Worm (Caenorhabditis elegans): ENCODE data around the gene tsen-54.

DNA sequence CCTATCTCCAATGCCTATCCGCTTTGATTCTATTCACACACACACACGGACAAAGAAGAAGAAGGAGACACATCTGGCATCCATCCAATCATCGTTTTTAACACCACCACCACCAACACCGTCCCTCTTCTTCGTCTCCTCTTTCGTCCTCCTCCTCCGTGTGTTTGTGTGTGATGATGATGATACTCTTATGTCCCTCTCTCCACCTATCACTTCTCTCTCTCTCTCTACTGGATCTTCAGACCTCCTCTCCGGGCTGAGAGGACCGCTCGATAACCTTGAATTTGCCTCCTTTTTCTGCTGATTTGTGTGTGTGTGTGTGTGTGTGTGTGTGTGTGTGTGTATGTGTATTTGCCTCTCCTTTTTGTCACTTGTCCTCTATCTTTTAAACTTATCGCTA lies 47.0 kb upstream of the tsen-54 start:
- TF ChIP-seq elt-3 (tag; optimal IDR thresholded peaks at IDR 0.05) (no peak), nhr-12 (tag; optimal IDR thresholded peaks at IDR 0.05) (no peak), unc-62 (GFP tag; optimal IDR thresholded peaks at IDR 0.05) (no peak), unc-39 (tag; optimal IDR thresholded peaks at IDR 0.05) (no peak), drap-1 (GFP tag; optimal IDR thresholded peaks at IDR 0.05) (no peak), lsy-2 (tag; optimal IDR thresholded peaks at IDR 0.05) (no peak), nhr-237 (tag; optimal IDR thresholded peaks at IDR 0.05) (no peak)

Data from whole organism, mixed stage, embryonic.